Fruit fly (Drosophila melanogaster): Measurements from ENCODE around the gene Vha100-1.

Gene Vha100-1

dm6 chr3R:29122817-29123611, 8.0 kb upstream of the Vha100-1 start, which contains the start of the genes yem and Ctl2:
TSS of gene yem (minus strand) at chr3R:29122879.
TSS of gene Ctl2 (plus strand) at chr3R:29123370.
- TF ChIP-seq zfh1 (GFP tag; IDR thresholded peaks at IDR 0.05) (peak; percentile 75), CG3065 (GFP tag; optimal IDR thresholded peaks at IDR 0.05) (peak; percentile 37), Stat92E (GFP tag; optimal IDR thresholded peaks at IDR 0.05) (no peak), Atf6 (GFP tag; IDR thresholded peaks at IDR 0.05) (0 out of 2 replicates have a peak, but pooled peaks have one; percentile 8), CG3847 (GFP tag; IDR thresholded peaks at IDR 0.05) (peak; percentile 68), Asciz (GFP tag; optimal IDR thresholded peaks at IDR 0.05) (no peak), CG10462 (GFP tag; optimal IDR thresholded peaks at IDR 0.05) (peak; percentile 28), abd-A (tag; optimal IDR thresholded peaks at IDR 0.05) (no peak), bcd (GFP tag; optimal IDR thresholded peaks at IDR 0.05) (peak; percentile 76), CG30431 (GFP tag; optimal IDR thresholded peaks at IDR 0.05) (peak; percentile 56), Fer2 (tag; optimal IDR thresholded peaks at IDR 0.05) (no peak), Dp (GFP tag; optimal IDR thresholded peaks at IDR 0.05) (peak; percentile 11), Poxn (GFP tag; IDR thresholded peaks at IDR 0.05) (no peak), Lhr (GFP tag; optimal IDR thresholded peaks at IDR 0.05) (peak; percentile 68), CG11504 (tag; optimal IDR thresholded peaks at IDR 0.05) (no peak), Deaf1 (tag; optimal IDR thresholded peaks at IDR 0.05) (no peak), sug (tag; optimal IDR thresholded peaks at IDR 0.05) (peak; percentile 76), Lpt (GFP tag; optimal IDR thresholded peaks at IDR 0.05) (no peak), pzg (GFP tag; optimal IDR thresholded peaks at IDR 0.05) (peak; percentile 73), B-H1 (GFP tag; IDR thresholded peaks at IDR 0.05) (peak; percentile 36; the same call in 1 of the 3 replicates), CG9437 (GFP tag; optimal IDR thresholded peaks at IDR 0.05) (peak; percentile 65), Mrtf (GFP tag; IDR thresholded peaks at IDR 0.05) (peak; percentile 59), CG6791 (GFP tag; IDR thresholded peaks at IDR 0.05; ENCODE audit: partially characterized antibody) (peak; percentile 29; the same call in 1 of the 3 replicates), CG12769 (tag; optimal IDR thresholded peaks at IDR 0.05) (peak; percentile 48), CG12104 (GFP tag; optimal IDR thresholded peaks at IDR 0.05) (peak; percentile 52), gsb (GFP tag; IDR thresholded peaks at IDR 0.05) (no peak), fru (optimal IDR thresholded peaks at IDR 0.05) (no peak), CG9876 (GFP tag; optimal IDR thresholded peaks at IDR 0.05) (peak; percentile 67), Ada2b (GFP tag; IDR thresholded peaks at IDR 0.05) (no peak; the same call in 1 of the 2 replicates), Fer3 (tag; optimal IDR thresholded peaks at IDR 0.05) (peak; percentile 39), Camta (GFP tag; optimal IDR thresholded peaks at IDR 0.05) (peak; percentile 80), Gug (GFP tag; IDR thresholded peaks at IDR 0.05) (peak; percentile 72; the same call in 3 of the 4 replicates), CG9609 (GFP tag; optimal IDR thresholded peaks at IDR 0.05) (peak; percentile 80), Sox102F (GFP tag; optimal IDR thresholded peaks at IDR 0.05) (peak; percentile 59), CG1603 (tag; optimal IDR thresholded peaks at IDR 0.05) (peak; percentile 66), eve (GFP tag; optimal IDR thresholded peaks at IDR 0.05) (peak in 1 of 2 experiments; percentile 26), CG4617 (GFP tag; optimal IDR thresholded peaks at IDR 0.05; ENCODE audit: borderline replicate concordance) (peak; percentile 23), CG10654 (GFP tag; optimal IDR thresholded peaks at IDR 0.05) (peak; percentile 45), Myb (GFP tag; optimal IDR thresholded peaks at IDR 0.05) (peak; percentile 78), Oli (tag; optimal IDR thresholded peaks at IDR 0.05) (peak; percentile 51), CG7963 (GFP tag; IDR thresholded peaks at IDR 0.05; ENCODE audit: partially characterized antibody) (no peak), NK7.1 (GFP tag; optimal IDR thresholded peaks at IDR 0.05) (peak; percentile 42), Atf-2 (GFP tag; optimal IDR thresholded peaks at IDR 0.05) (peak; percentile 80), tin (GFP tag; optimal IDR thresholded peaks at IDR 0.05) (peak; percentile 84), CG12071 (GFP tag; optimal IDR thresholded peaks at IDR 0.05) (peak; percentile 38), CG9932 (GFP tag; IDR thresholded peaks at IDR 0.05) (peak; percentile 90), CG17829 (tag; optimal IDR thresholded peaks at IDR 0.05) (peak; percentile 72), Meics (GFP tag; optimal IDR thresholded peaks at IDR 0.05) (peak; percentile 77), Nf-YB (GFP tag; optimal IDR thresholded peaks at IDR 0.05) (peak; percentile 25)
